Worm (Caenorhabditis elegans) whole organism, young adult: ENCODE results near the gene F35A5.8.

Experiments
- B0336.3 ChIP-seq: fragments of 200-800 bp; sonication (Bioruptor generic); IDR thresholded peaks from 2 replicates; pipeline ENCODE4 v1.3.6; 2022; ENCODE audit warnings: missing genetic modification characterization, missing compliant biosample characterization
- Y67H2A.10 ChIP-seq: fragments of 200-800 bp; sonication (Bioruptor generic); conservative IDR thresholded peaks from 2 replicates; pipeline ENCODE4 v1.3.6; 2022; ENCODE audit warnings: missing genetic modification reagents, missing genetic modification characterization, missing compliant biosample characterization
- ceh-27 ChIP-seq: fragments of 200-800 bp; sonication (Bioruptor generic); optimal IDR thresholded peaks from 2 replicates; lab custom pipeline; 2018; ENCODE audit warnings: mild to moderate bottlenecking, missing genetic modification characterization, moderate library complexity, missing compliant biosample characterization
- mxl-1 ChIP-seq: sonication (generic microtip); optimal IDR thresholded peaks from 2 replicates; lab custom pipeline; 2016; ENCODE audit warnings: missing genetic modification characterization, missing compliant biosample characterization
- pha-4 ChIP-seq: fragments of 150-350 bp; sonication (generic microtip); optimal IDR thresholded peaks from 2 replicates; lab custom pipeline; 2014; ENCODE audit warnings: missing biosample characterization, missing genetic modification reagents, missing genetic modification characterization
- snpc-4 ChIP-seq, 5 experiments: fragments of 150-350 bp in 1 of 5; sonication (generic microtip) in 4 of 5; optimal IDR thresholded peaks; 2 replicates each; lab custom pipeline; 2014 to 2018; ENCODE audit warnings: missing genetic modification characterization in 5 of 5, missing biosample characterization in 3 of 5, antibody characterized with exemption in 2 of 5, mild to moderate bottlenecking in 2 of 5, missing compliant biosample characterization in 2 of 5, missing genotype in 2 of 5, moderate library complexity in 2 of 5, missing genetic modification reagents in 1 of 5
- tbx-9 ChIP-seq: sonication (generic microtip); optimal IDR thresholded peaks from 2 replicates; lab custom pipeline; 2016; ENCODE audit warnings: borderline replicate concordance, missing genetic modification characterization, inconsistent platforms, missing compliant biosample characterization
- ztf-28 ChIP-seq: fragments of 200-800 bp; sonication (Bioruptor generic); IDR thresholded peaks from 2 replicates; pipeline ENCODE4 v1.3.6; 2022; ENCODE audit warnings: missing genetic modification reagents, missing genetic modification characterization, missing compliant biosample characterization
- ztf-6 ChIP-seq: fragments of 200-800 bp; sonication (Bioruptor generic); IDR thresholded peaks from 2 replicates; pipeline ENCODE4 v1.3.6; 2022; ENCODE audit warnings: missing genetic modification reagents, missing genetic modification characterization, missing compliant biosample characterization

ce11 chrX:3824443-3824842, 21.2 kb upstream of the F35A5.8 start:
- TF ChIP-seq mxl-1 (tag; lab: Kevin White, UChicago) (no peak), Y67H2A.10 (GFP tag; lab: Robert Waterston, UW) (no peak), B0336.3 (GFP tag; lab: Robert Waterston, UW) (no peak), tbx-9 (tag; lab: Kevin White, UChicago) (no peak), ceh-27 (GFP tag; lab: Kevin White, UChicago) (no peak), ztf-6 (GFP tag; lab: Robert Waterston, UW) (no peak), ztf-28 (GFP tag; lab: Robert Waterston, UW) (0 out of 2 replicates have a peak, but pooled peaks have one; percentile 37), pha-4 (tag; lab: Kevin White, UChicago) (no peak), snpc-4 (GFP tag; optimal IDR thresholded peaks at IDR 0.05; lab: Kevin White, UChicago) (no peak), snpc-4 (tag; optimal IDR thresholded peaks at IDR 0.05; lab: Kevin White, UChicago) (no peak)
